Worm (Caenorhabditis elegans) whole organism, late embryonic: ENCODE measurements around the gene zipt-3.

ENCODE experiments used
- C08G9.2 ChIP-seq: sonication (generic microtip); optimal IDR thresholded peaks from 2 replicates; lab custom pipeline; 2016; ENCODE audit warnings: mild to moderate bottlenecking, missing genetic modification characterization, moderate library complexity, missing compliant biosample characterization
- F13H6.1 ChIP-seq: sonication (generic microtip); optimal IDR thresholded peaks from 2 replicates; lab custom pipeline; 2016; ENCODE audit warnings: missing genetic modification characterization, missing compliant biosample characterization
- T23F11.4 ChIP-seq: fragments of 200-800 bp; sonication (Bioruptor generic); optimal IDR thresholded peaks from 2 replicates; lab custom pipeline; 2018; ENCODE audit warnings: mild to moderate bottlenecking, missing genetic modification characterization, missing compliant biosample characterization
- ahr-1 ChIP-seq: sonication (generic microtip); optimal IDR thresholded peaks from 2 replicates; lab custom pipeline; 2016; ENCODE audit warnings: missing genetic modification characterization, missing compliant biosample characterization
- ama-1 ChIP-seq: fragments of 150-350 bp; optimal IDR thresholded peaks from 2 replicates; lab custom pipeline; 2014
- ceh-18 ChIP-seq: sonication (generic microtip); optimal IDR thresholded peaks from 2 replicates; lab custom pipeline; 2016; ENCODE audit warnings: missing genetic modification characterization, missing compliant biosample characterization
- ceh-19 ChIP-seq: fragments of 200-800 bp; sonication (Bioruptor generic); optimal IDR thresholded peaks from 2 replicates; lab custom pipeline; 2018; ENCODE audit warnings: mild to moderate bottlenecking, missing genetic modification characterization, missing compliant biosample characterization
- ceh-2 ChIP-seq: sonication (generic microtip); optimal IDR thresholded peaks from 2 replicates; lab custom pipeline; 2016; ENCODE audit warnings: missing genotype, missing genetic modification characterization, missing compliant biosample characterization
- ceh-30 ChIP-seq: fragments of 150-350 bp; optimal IDR thresholded peaks from 2 replicates; lab custom pipeline; 2014; ENCODE audit warnings: missing biosample characterization, missing genetic modification characterization
- ceh-31 ChIP-seq: sonication (generic microtip); optimal IDR thresholded peaks from 2 replicates; lab custom pipeline; 2016; ENCODE audit warnings: missing genetic modification characterization, missing compliant biosample characterization
- ceh-34 ChIP-seq: sonication (generic microtip); optimal IDR thresholded peaks from 2 replicates; lab custom pipeline; 2016; ENCODE audit warnings: mild to moderate bottlenecking, missing genetic modification characterization, missing compliant biosample characterization
- ceh-45 ChIP-seq: fragments of 200-800 bp; sonication (Bioruptor generic); IDR thresholded peaks from 2 replicates; pipeline ENCODE4 v1.3.6; 2022; ENCODE audit warnings: missing genetic modification reagents, missing genetic modification characterization, missing compliant biosample characterization
- ceh-48 ChIP-seq: sonication (generic microtip); optimal IDR thresholded peaks from 2 replicates; lab custom pipeline; 2016; ENCODE audit warnings: missing genetic modification characterization, inconsistent platforms, missing compliant biosample characterization
- dmd-4 ChIP-seq: sonication (generic microtip); optimal IDR thresholded peaks from 2 replicates; lab custom pipeline; 2016; ENCODE audit warnings: borderline replicate concordance, missing genetic modification characterization, missing compliant biosample characterization
- elt-2 ChIP-seq: sonication (generic microtip); optimal IDR thresholded peaks from 2 replicates; lab custom pipeline; 2016; ENCODE audit warnings: missing genetic modification reagents, missing genetic modification characterization, missing compliant biosample characterization
- ets-4 ChIP-seq: sonication (generic microtip); optimal IDR thresholded peaks from 2 replicates; lab custom pipeline; 2016; ENCODE audit warnings: missing genetic modification characterization, missing compliant biosample characterization
- eyg-1 ChIP-seq: sonication (generic microtip); optimal IDR thresholded peaks from 2 replicates; lab custom pipeline; 2016; ENCODE audit warnings: missing genotype, missing genetic modification characterization, missing compliant biosample characterization
- fax-1 ChIP-seq: sonication (generic microtip); optimal IDR thresholded peaks from 2 replicates; lab custom pipeline; 2016; ENCODE audit warnings: missing genotype, missing genetic modification characterization, missing compliant biosample characterization
- hlh-13 ChIP-seq: fragments of 200-800 bp; sonication (Bioruptor generic); optimal IDR thresholded peaks from 2 replicates; lab custom pipeline; 2018; ENCODE audit warnings: mild to moderate bottlenecking, missing genetic modification characterization, missing compliant biosample characterization
- lin-11 ChIP-seq: fragments of 200-800 bp; sonication (Bioruptor generic); optimal IDR thresholded peaks from 2 replicates; lab custom pipeline; 2018; ENCODE audit warnings: mild to moderate bottlenecking, missing genetic modification characterization, missing compliant biosample characterization
- madf-2 ChIP-seq: sonication (generic microtip); optimal IDR thresholded peaks from 2 replicates; lab custom pipeline; 2017; ENCODE audit warnings: missing genetic modification characterization, missing compliant biosample characterization
- nfya-1 ChIP-seq: sonication (generic microtip); optimal IDR thresholded peaks from 2 replicates; lab custom pipeline; 2017; ENCODE audit warnings: missing genetic modification characterization, mild to moderate bottlenecking, missing compliant biosample characterization, antibody characterized with exemption, moderate library complexity
- odd-2 ChIP-seq: sonication (generic microtip); optimal IDR thresholded peaks from 2 replicates; lab custom pipeline; 2017; ENCODE audit warnings: antibody characterized with exemption, mild to moderate bottlenecking, missing genetic modification characterization, missing compliant biosample characterization
- sdc-2 ChIP-seq: sonication (generic microtip); optimal IDR thresholded peaks from 2 replicates; lab custom pipeline; 2016; ENCODE audit warnings: missing genotype, missing genetic modification characterization, missing compliant biosample characterization
- sox-4 ChIP-seq: sonication (generic microtip); optimal IDR thresholded peaks from 2 replicates; lab custom pipeline; 2017; ENCODE audit warnings: mild to moderate bottlenecking, missing genetic modification characterization, inconsistent platforms, missing compliant biosample characterization
- syd-9 ChIP-seq: sonication (generic microtip); optimal IDR thresholded peaks from 2 replicates; lab custom pipeline; 2016; ENCODE audit warnings: mild to moderate bottlenecking, missing genetic modification characterization, moderate library complexity, missing compliant biosample characterization
- tbx-2 ChIP-seq: sonication (generic microtip); optimal IDR thresholded peaks from 2 replicates; lab custom pipeline; 2016; ENCODE audit warnings: missing genetic modification characterization, missing compliant biosample characterization
- unc-42 ChIP-seq: sonication (generic microtip); optimal IDR thresholded peaks from 2 replicates; lab custom pipeline; 2016; ENCODE audit warnings: missing genotype, missing genetic modification characterization, missing compliant biosample characterization
- unc-55 ChIP-seq: sonication (generic microtip); optimal IDR thresholded peaks from 2 replicates; lab custom pipeline; 2017; ENCODE audit warnings: missing biosample characterization, missing genetic modification reagents, missing genetic modification characterization
- zip-5 ChIP-seq: sonication (generic microtip); optimal IDR thresholded peaks from 2 replicates; lab custom pipeline; 2016; ENCODE audit warnings: missing genetic modification characterization, missing compliant biosample characterization
- ztf-16 ChIP-seq: sonication (generic microtip); optimal IDR thresholded peaks from 2 replicates; lab custom pipeline; 2017; ENCODE audit warnings: missing genetic modification characterization, missing compliant biosample characterization

The zipt-3 gene

DNA sequence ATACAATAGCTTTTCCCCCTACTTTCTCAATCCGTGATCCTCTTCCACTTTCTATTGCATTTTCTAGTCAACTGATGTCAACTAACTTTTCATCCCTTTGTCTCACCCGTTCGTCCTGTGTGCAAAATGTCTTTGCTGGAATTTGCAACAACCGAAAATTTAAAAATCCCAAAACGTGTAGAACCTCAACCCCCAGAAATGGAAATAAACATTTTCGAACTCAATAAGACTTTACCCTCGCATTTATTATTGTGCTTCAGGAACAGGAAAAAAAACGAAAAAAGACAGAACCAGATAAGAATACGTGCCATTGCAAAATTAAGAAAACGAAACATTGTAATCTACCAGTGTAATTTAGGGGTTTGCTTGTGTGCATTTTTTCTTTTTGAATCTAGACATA is 5.8 kb upstream of the zipt-3 start:
- no peak for TF ChIP-seq sdc-2 (tag; lab: Kevin White, UChicago)
- TF ChIP-seq ama-1, result peak; percentile 80

DNA sequence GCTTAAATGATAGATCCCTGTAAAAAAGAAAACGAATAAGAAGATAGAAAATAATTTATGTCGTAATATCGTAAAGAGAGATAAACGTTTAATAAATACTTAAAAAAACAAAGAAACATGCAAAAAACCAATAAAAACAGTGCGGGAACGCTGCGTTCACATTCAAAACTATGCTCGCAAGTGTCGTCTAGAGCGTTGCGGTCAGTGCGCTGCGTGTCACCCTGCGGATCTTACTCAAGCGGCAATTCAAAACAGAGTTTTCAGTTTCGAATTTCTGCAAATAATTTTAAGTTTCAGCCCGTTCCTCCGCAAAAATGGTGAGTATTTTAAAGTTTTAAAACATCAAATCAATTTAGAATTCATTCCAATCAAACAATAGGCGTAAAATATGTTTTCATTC is 3.1 kb upstream of the zipt-3 start, which contains the start of the genes tiar-1 and lelo-4:
Gene tiar-1 (minus strand): TSS at position 17 of the 400 bp plus-strand sequence.
Gene lelo-4 (plus strand): TSS at position 118 of the 400 bp plus-strand sequence.
- TF ChIP-seq tbx-2 (tag; lab: Kevin White, UChicago) (no peak), unc-55 (GFP tag; lab: Kevin White, UChicago) (peak; percentile 5), ceh-34 (tag; lab: Kevin White, UChicago) (peak; percentile 50), T23F11.4 (GFP tag; lab: Kevin White, UChicago) (no peak), ceh-31 (tag; lab: Kevin White, UChicago) (peak; percentile 59), odd-2 (tag; lab: Kevin White, UChicago) (no peak), ceh-45 (GFP tag; lab: Robert Waterston, UW) (no peak), fax-1 (tag; lab: Kevin White, UChicago) (no peak), nfya-1 (tag; lab: Kevin White, UChicago) (peak; percentile 50), sox-4 (no peak), F13H6.1 (tag; lab: Kevin White, UChicago) (no peak), elt-2 (tag; lab: Kevin White, UChicago) (peak; percentile 52), lin-11 (no peak), ceh-2 (peak; percentile 2), ceh-48 (tag; lab: Kevin White, UChicago) (no peak), syd-9 (tag; lab: Kevin White, UChicago) (no peak), ahr-1 (tag; lab: Kevin White, UChicago) (no peak)

DNA sequence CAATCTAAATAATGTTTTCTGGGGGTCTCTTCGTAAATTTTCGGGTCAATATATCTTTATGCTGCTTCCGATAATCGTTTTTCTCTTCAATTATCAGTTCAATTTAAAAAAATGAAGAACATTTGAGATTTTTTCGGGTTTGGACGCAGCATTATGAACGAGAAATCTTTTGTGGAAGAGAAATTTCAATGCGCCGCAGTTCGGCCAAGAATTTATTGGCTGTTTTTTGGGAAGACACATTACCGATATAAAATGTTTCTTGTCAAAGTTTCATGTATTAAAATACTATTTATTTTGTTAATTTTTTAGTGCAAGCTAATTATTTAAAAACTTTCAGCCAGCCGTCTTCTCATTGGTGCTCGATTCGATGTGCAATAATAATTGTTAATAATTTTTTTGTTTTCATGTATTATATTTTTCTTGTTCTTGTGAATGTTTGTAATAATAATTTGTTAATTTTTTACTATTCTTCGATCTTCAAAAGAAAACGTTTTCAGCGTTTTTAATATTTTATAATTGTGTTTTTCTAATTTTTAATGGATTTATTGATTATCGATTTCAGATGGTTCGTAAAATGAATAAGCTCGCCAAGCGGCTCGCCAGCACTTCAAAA is 2.1 kb upstream of the zipt-3 start, which contains the start of the genes C18A3.10 and C18A3.3:
Gene C18A3.10 (minus strand): TSS at position 101 of the 613 bp plus-strand sequence.
Gene C18A3.3 (plus strand): TSS at position 563 of the 613 bp plus-strand sequence.
- TF ChIP-seq ets-4, result no peak

DNA sequence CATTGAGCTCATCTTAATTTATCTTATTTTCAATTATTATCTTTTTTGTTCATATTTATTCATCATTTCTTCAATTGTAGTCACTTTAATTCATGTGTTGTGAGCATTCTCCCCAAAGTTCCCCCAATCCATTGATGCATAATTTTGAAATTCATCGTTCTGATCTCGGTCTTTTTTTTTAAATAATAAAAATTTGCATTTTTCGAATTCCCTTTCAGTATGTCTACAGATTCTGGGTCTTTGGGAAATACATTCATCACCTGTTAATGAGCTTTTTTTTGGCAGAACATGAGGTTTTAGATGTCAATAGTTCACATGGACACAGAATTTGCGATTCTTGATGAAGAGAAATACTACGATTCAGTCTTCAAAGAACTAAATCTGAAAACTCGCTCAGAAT is 1.9 kb downstream of the zipt-3 start, which contains the start of gene damt-1:
Gene damt-1 (plus strand): TSS at position 301 of the 400 bp plus-strand sequence.
- TF ChIP-seq ama-1 (no peak), zip-5 (tag; lab: Kevin White, UChicago) (no peak), C08G9.2 (tag; lab: Kevin White, UChicago) (no peak), T23F11.4 (GFP tag; lab: Kevin White, UChicago) (no peak), ceh-34 (tag; lab: Kevin White, UChicago) (no peak), ceh-2 (no peak), tbx-2 (tag; lab: Kevin White, UChicago) (no peak), hlh-13 (no peak), dmd-4 (tag; lab: Kevin White, UChicago) (no peak)

DNA sequence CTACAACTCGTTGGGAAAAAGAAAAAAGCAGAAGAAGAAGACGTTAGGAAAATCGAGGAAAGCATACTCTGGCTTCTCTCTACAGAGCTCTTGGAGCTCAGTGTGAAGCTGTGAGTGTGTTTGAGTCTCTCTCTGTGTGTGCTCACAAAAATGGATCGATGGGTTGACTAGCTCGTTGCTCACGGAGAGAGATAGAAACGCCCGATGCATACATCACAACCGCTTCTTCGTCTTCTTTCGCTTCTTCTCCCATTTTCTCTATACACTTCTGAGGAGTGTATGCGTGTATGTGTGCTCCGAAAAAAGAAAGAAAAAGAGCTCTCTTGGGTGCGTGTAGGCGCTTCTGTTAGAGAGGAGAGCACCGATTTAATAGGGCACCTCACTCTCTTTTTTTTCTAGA is 7.2 kb downstream of the zipt-3 start:
- TF ChIP-seq sox-4 (no peak), sdc-2 (tag; lab: Kevin White, UChicago) (no peak), ceh-48 (tag; lab: Kevin White, UChicago) (peak; percentile 76), ztf-16 (tag; lab: Kevin White, UChicago) (no peak), nfya-1 (tag; lab: Kevin White, UChicago) (peak; percentile 36), madf-2 (tag; lab: Kevin White, UChicago) (no peak), ceh-31 (tag; lab: Kevin White, UChicago) (peak; percentile 78), ceh-45 (GFP tag; lab: Robert Waterston, UW) (no peak), eyg-1 (tag; lab: Kevin White, UChicago) (no peak), tbx-2 (tag; lab: Kevin White, UChicago) (peak; percentile 29), ceh-30 (tag; lab: Kevin White, UChicago) (no peak), zip-5 (tag; lab: Kevin White, UChicago) (no peak), ceh-18 (tag; lab: Kevin White, UChicago) (peak; percentile 22), unc-42 (tag; lab: Kevin White, UChicago) (peak; percentile 81), ceh-19 (GFP tag; lab: Kevin White, UChicago) (peak; percentile 31)
